Worm (Caenorhabditis elegans) whole organism, mixed stage, embryonic: Measurements from ENCODE around the gene cup-4.

ENCODE experiments used
- lin-13 ChIP-seq: fragments of 150-350 bp; optimal IDR thresholded peaks from 2 replicates; lab custom pipeline; 2014; ENCODE audit warnings: missing biosample characterization, missing genetic modification characterization
- lsy-2 ChIP-seq: fragments of 150-350 bp; optimal IDR thresholded peaks from 2 replicates; lab custom pipeline; 2014; ENCODE audit warnings: missing biosample characterization, missing genetic modification characterization
- mep-1 ChIP-seq: fragments of 150-350 bp; optimal IDR thresholded peaks from 2 replicates; lab custom pipeline; 2017; ENCODE audit warnings: missing biosample characterization, missing genetic modification reagents, missing genetic modification characterization, inconsistent platforms
- nhr-12 ChIP-seq: fragments of 150-350 bp; optimal IDR thresholded peaks from 2 replicates; lab custom pipeline; 2014; ENCODE audit warnings: missing biosample characterization, missing genetic modification characterization
- nhr-237 ChIP-seq: fragments of 150-350 bp; optimal IDR thresholded peaks from 2 replicates; lab custom pipeline; 2014; ENCODE audit warnings: missing biosample characterization, missing genetic modification characterization
- snpc-4 ChIP-seq: fragments of 150-350 bp; optimal IDR thresholded peaks from 2 replicates; lab custom pipeline; 2014; ENCODE audit warnings: missing biosample characterization, missing genetic modification characterization
- sptf-1 ChIP-seq: sonication (generic microtip); optimal IDR thresholded peaks from 2 replicates; lab custom pipeline; 2017; ENCODE audit warnings: mild to moderate bottlenecking, missing genetic modification characterization, moderate library complexity, missing compliant biosample characterization
- unc-39 ChIP-seq: fragments of 150-350 bp; optimal IDR thresholded peaks from 2 replicates; lab custom pipeline; 2014; ENCODE audit warnings: missing biosample characterization, missing genetic modification characterization
- ztf-11 ChIP-seq: fragments of 150-350 bp; optimal IDR thresholded peaks from 2 replicates; lab custom pipeline; 2014; ENCODE audit warnings: missing biosample characterization, missing genetic modification characterization

DNA sequence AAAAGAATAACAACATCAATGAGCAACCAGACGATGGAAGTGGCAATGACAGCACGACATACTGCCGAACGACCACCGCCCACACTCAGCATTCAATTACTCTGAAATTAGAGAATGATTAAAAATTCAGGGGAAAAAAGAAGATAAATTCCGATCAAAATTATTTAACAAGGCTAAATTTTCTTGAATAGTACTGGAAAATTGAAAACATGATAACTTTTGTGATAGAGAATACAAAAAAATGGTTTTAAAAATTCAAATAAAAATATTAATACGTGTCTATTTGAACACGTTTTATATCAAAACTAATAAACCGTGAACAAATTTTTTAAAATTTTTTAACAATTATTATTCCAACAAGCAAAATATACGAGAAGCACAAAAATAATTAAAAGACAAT is 51.4 kb downstream of the cup-4 start, which contains the start of gene gly-3:
- no peak for TF ChIP-seq mep-1
- TF ChIP-seq lin-13 (tag; lab: Kevin White, UChicago) = no peak
- TF ChIP-seq nhr-237 (tag; lab: Kevin White, UChicago) = no peak
- no peak for TF ChIP-seq sptf-1 (tag; lab: Kevin White, UChicago)
- no peak for TF ChIP-seq snpc-4
- TF ChIP-seq ztf-11 (tag; lab: Kevin White, UChicago) = no peak
- TF ChIP-seq nhr-12 (tag; lab: Kevin White, UChicago) = no peak
- no peak for TF ChIP-seq lsy-2
- no peak for TF ChIP-seq unc-39
